Worm (Caenorhabditis elegans): ENCODE measurements around the gene adk-1.

adk-1 gene

ce11 chrIV:11235755-11236154, 25.1 kb upstream of the adk-1 start:
- TF ChIP-seq lin-14 (GFP tag; optimal IDR thresholded peaks at IDR 0.05) = peak; percentile 49
- TF ChIP-seq unc-86 (tag; optimal IDR thresholded peaks at IDR 0.05) = no peak
- no peak for TF ChIP-seq dpl-1 (GFP tag; optimal IDR thresholded peaks at IDR 0.05)

- TF ChIP-seq ama-1 (optimal IDR thresholded peaks at IDR 0.05) (no peak), nhr-71 (tag; optimal IDR thresholded peaks at IDR 0.05) (no peak), ceh-63 (GFP tag; optimal IDR thresholded peaks at IDR 0.05) (no peak), sptf-1 (tag; optimal IDR thresholded peaks at IDR 0.05) (no peak), pag-3 (tag; optimal IDR thresholded peaks at IDR 0.05; ENCODE audit: borderline replicate concordance, insufficient read depth) (no peak), lin-14 (GFP tag; optimal IDR thresholded peaks at IDR 0.05) (no peak), C04F5.9 (tag; optimal IDR thresholded peaks at IDR 0.05) (no peak), ets-5 (GFP tag; IDR thresholded peaks at IDR 0.05) (no peak), isw-1 (GFP tag; IDR thresholded peaks at IDR 0.05) (no peak), ceh-8 (GFP tag; optimal IDR thresholded peaks at IDR 0.05) (no peak), ztf-11 (tag; optimal IDR thresholded peaks at IDR 0.05) (no peak), mab-9 (GFP tag; IDR thresholded peaks at IDR 0.05) (no peak), mef-2 (tag; optimal IDR thresholded peaks at IDR 0.05) (no peak), sox-4 (tag; optimal IDR thresholded peaks at IDR 0.05) (no peak), grh-1 (GFP tag; IDR thresholded peaks at IDR 0.05) (no peak), pax-3 (tag; optimal IDR thresholded peaks at IDR 0.05) (no peak), zag-1 (tag; optimal IDR thresholded peaks at IDR 0.05) (no peak), lin-39 (tag; optimal IDR thresholded peaks at IDR 0.05) (no peak), nhr-19 (GFP tag; conservative IDR thresholded peaks at IDR 0.05) (no peak)
Observed at ce11 chrIV:11231376-11231775, 20.7 kb upstream of the adk-1 start.

ce11 chrIV:11230069-11230468, 19.4 kb upstream of the adk-1 start, which contains the start of gene best-7:
TSS of gene best-7 (minus strand) at chrIV:11230307.
- TF ChIP-seq nhr-85 (tag) (no peak), ceh-82 (tag; optimal IDR thresholded peaks at IDR 0.05) (no peak), F16B12.6 (tag; optimal IDR thresholded peaks at IDR 0.05) (no peak), xbp-1 (tag; optimal IDR thresholded peaks at IDR 0.05) (no peak), nhr-28 (tag; optimal IDR thresholded peaks at IDR 0.05) (no peak), tbx-2 (tag; optimal IDR thresholded peaks at IDR 0.05) (no peak), tlp-1 (tag; optimal IDR thresholded peaks at IDR 0.05) (no peak)

ce11 chrIV:11229013-11229412, 18.4 kb upstream of the adk-1 start:
- TF ChIP-seq rnt-1 (tag; optimal IDR thresholded peaks at IDR 0.05) (no peak), efl-1 (optimal IDR thresholded peaks at IDR 0.05) (no peak), efl-1 (GFP tag; optimal IDR thresholded peaks at IDR 0.05 in 1 of 2) (peak in 1 of 2 experiments; percentile 78)

- TF ChIP-seq jun-1 (tag; optimal IDR thresholded peaks at IDR 0.05) (no peak), irx-1 (tag; optimal IDR thresholded peaks at IDR 0.05) (no peak), nhr-84 (tag; optimal IDR thresholded peaks at IDR 0.05) (no peak), nhr-28 (tag; optimal IDR thresholded peaks at IDR 0.05) (no peak), ama-1 (optimal IDR thresholded peaks at IDR 0.05) (no peak), nhr-12 (tag; optimal IDR thresholded peaks at IDR 0.05) (no peak), hlh-17 (GFP tag; optimal IDR thresholded peaks at IDR 0.05; ENCODE audit: borderline replicate concordance) (no peak), vab-15 (tag; optimal IDR thresholded peaks at IDR 0.05) (no peak), aha-1 (tag; optimal IDR thresholded peaks at IDR 0.05) (no peak), skn-1 (tag; optimal IDR thresholded peaks at IDR 0.05) (no peak), mdl-1 (tag; optimal IDR thresholded peaks at IDR 0.05) (no peak), dpl-1 (GFP tag; optimal IDR thresholded peaks at IDR 0.05) (no peak), snu-23 (GFP tag; optimal IDR thresholded peaks at IDR 0.05) (no peak), lin-13 (GFP tag; optimal IDR thresholded peaks at IDR 0.05) (no peak), elt-3 (tag; optimal IDR thresholded peaks at IDR 0.05) (no peak)
Observed at ce11 chrIV:11226545-11226944, 15.9 kb upstream of the adk-1 start.
